Fruit fly (Drosophila melanogaster) whole organism, embryonic: ENCODE results near the gene CG13297.

Source experiments
- CG11085 ChIP-seq: fragments of 200-800 bp; sonication (Bioruptor generic); IDR thresholded peaks from 2 replicates; pipeline ENCODE4 v1.3.6; 2022; ENCODE audit warnings: missing biosample characterization, missing genetic modification characterization
- CG11093 ChIP-seq: fragments of 200-800 bp; sonication (Bioruptor generic); IDR thresholded peaks from 3 replicates; pipeline ENCODE4 v1.3.6; 2022; ENCODE audit warnings: missing biosample characterization, missing genetic modification characterization
- CG11723 ChIP-seq: fragments of 200-800 bp; sonication (Bioruptor generic); optimal IDR thresholded peaks from 2 replicates; lab custom pipeline; 2017; ENCODE audit warnings: missing biosample characterization, mild to moderate bottlenecking, missing genetic modification characterization
- CG1233 ChIP-seq: fragments of 200-800 bp; sonication (Bioruptor generic); optimal IDR thresholded peaks from 4 replicates; lab custom pipeline; 2018; ENCODE audit warnings: missing biosample characterization, mild to moderate bottlenecking, missing genetic modification characterization
- CG14014 ChIP-seq: fragments of 200-800 bp; sonication (Bioruptor generic); IDR thresholded peaks from 2 replicates; pipeline ENCODE4 v1.3.6; 2022; ENCODE audit warnings: missing biosample characterization, missing genetic modification characterization
- CG15269 ChIP-seq: fragments of 200-800 bp; sonication (Bioruptor generic); optimal IDR thresholded peaks from 2 replicates; lab custom pipeline; 2018; ENCODE audit warnings: missing biosample characterization, mild to moderate bottlenecking, missing genetic modification characterization, moderate library complexity
- CG16815 ChIP-seq: fragments of 200-800 bp; sonication (Bioruptor generic); optimal IDR thresholded peaks from 3 replicates; lab custom pipeline; 2017; ENCODE audit warnings: missing biosample characterization, mild to moderate bottlenecking, missing genetic modification characterization
- CG17328 ChIP-seq: fragments of 200-800 bp; sonication (Bioruptor generic); IDR thresholded peaks from 2 replicates; pipeline ENCODE4 v1.3.6; 2022; ENCODE audit warnings: missing biosample characterization, missing genetic modification characterization
- CG1792 ChIP-seq: fragments of 200-800 bp; sonication (Bioruptor generic); optimal IDR thresholded peaks from 2 replicates; lab custom pipeline; 2016; ENCODE audit warnings: missing biosample characterization, missing genetic modification characterization
- CG18011 ChIP-seq: fragments of 200-800 bp; sonication (Bioruptor generic); optimal IDR thresholded peaks from 2 replicates; lab custom pipeline; 2017; ENCODE audit warnings: missing biosample characterization, missing genetic modification characterization, mild to moderate bottlenecking, moderate library complexity, missing genotype
- CG1832 ChIP-seq: fragments of 200-800 bp; sonication (Bioruptor generic); optimal IDR thresholded peaks from 2 replicates; lab custom pipeline; 2017; ENCODE audit warnings: missing biosample characterization, mild to moderate bottlenecking, missing genetic modification characterization, inconsistent platforms
- CG2199 ChIP-seq: fragments of 200-800 bp; sonication (Bioruptor generic); IDR thresholded peaks from 3 replicates; pipeline ENCODE4 v1.3.6; 2022; ENCODE audit warnings: missing biosample characterization, missing genetic modification characterization
- CG30403 ChIP-seq: fragments of 200-800 bp; sonication (Bioruptor generic); optimal IDR thresholded peaks from 3 replicates; lab custom pipeline; 2016; ENCODE audit warnings: missing biosample characterization, missing genetic modification characterization
- CG7357 ChIP-seq: fragments of 200-800 bp; sonication (Bioruptor generic); IDR thresholded peaks from 3 replicates; pipeline ENCODE4 v1.3.6; 2022; ENCODE audit warnings: missing biosample characterization, missing genetic modification characterization
- CG7786 ChIP-seq: fragments of 200-800 bp; sonication (Bioruptor generic); optimal IDR thresholded peaks from 2 replicates; lab custom pipeline; 2016; ENCODE audit warnings: missing biosample characterization, missing genetic modification characterization
- CHES-1-like ChIP-seq: fragments of 200-800 bp; sonication (Bioruptor generic); optimal IDR thresholded peaks from 2 replicates; lab custom pipeline; 2016; ENCODE audit warnings: missing biosample characterization, missing genetic modification characterization
- CrebB ChIP-seq: fragments of 200-800 bp; sonication (Bioruptor generic); optimal IDR thresholded peaks from 3 replicates; lab custom pipeline; 2018; ENCODE audit warnings: missing biosample characterization, mild to moderate bottlenecking, missing genetic modification characterization
- Dbx ChIP-seq: fragments of 200-800 bp; sonication (Bioruptor generic); IDR thresholded peaks from 3 replicates; pipeline ENCODE4 v1.3.6; 2022; ENCODE audit warnings: missing biosample characterization, missing genetic modification characterization
- Elba2 ChIP-seq: fragments of 200-800 bp; sonication (Bioruptor generic); optimal IDR thresholded peaks from 3 replicates; lab custom pipeline; 2016; ENCODE audit warnings: missing biosample characterization, missing genetic modification characterization
- Ets97D ChIP-seq: fragments of 200-800 bp; sonication (Bioruptor generic); optimal IDR thresholded peaks from 3 replicates; lab custom pipeline; 2016; ENCODE audit warnings: missing biosample characterization, missing genetic modification characterization
- Hr3 ChIP-seq: fragments of 200-800 bp; sonication (Bioruptor generic); optimal IDR thresholded peaks from 3 replicates; lab custom pipeline; 2016; ENCODE audit warnings: missing biosample characterization, missing genetic modification characterization
- Mad ChIP-seq: fragments of 200-800 bp; sonication (Bioruptor generic); optimal IDR thresholded peaks from 2 replicates; lab custom pipeline; 2016; ENCODE audit warnings: missing biosample characterization, missing genetic modification characterization
- Myb ChIP-seq: fragments of 200-800 bp; sonication (Bioruptor generic); optimal IDR thresholded peaks from 2 replicates; lab custom pipeline; 2016; ENCODE audit warnings: missing biosample characterization, missing genetic modification characterization
- Sry-β ChIP-seq: fragments of 200-800 bp; sonication (Bioruptor generic); optimal IDR thresholded peaks from 2 replicates; lab custom pipeline; 2018; ENCODE audit warnings: missing biosample characterization, mild to moderate bottlenecking, missing genetic modification characterization, moderate library complexity
- Trl ChIP-seq, 3 experiments: fragments of >200 bp in 2 of 3; fragments of 200-800 bp in 1 of 3; sonication (Bioruptor generic) in 1 of 3; optimal IDR thresholded peaks; 2 replicates in 1 of 3; 3 replicates in 2 of 3; lab custom pipeline; 2016 to 2017; ENCODE audit warnings: missing biosample characterization in 1 of 3, missing genetic modification characterization in 1 of 3
- bigmax ChIP-seq: fragments of 200-800 bp; sonication (Bioruptor generic); optimal IDR thresholded peaks from 2 replicates; lab custom pipeline; 2018; ENCODE audit warnings: missing biosample characterization, mild to moderate bottlenecking, missing genetic modification characterization
- corto ChIP-seq: fragments of 200-800 bp; sonication (Bioruptor generic); optimal IDR thresholded peaks from 2 replicates; lab custom pipeline; 2016; ENCODE audit warnings: missing biosample characterization, mild to moderate bottlenecking, missing genetic modification characterization, moderate library complexity
- dpn ChIP-seq, 2 experiments: fragments of 200-800 bp; sonication (Bioruptor generic); optimal IDR thresholded peaks; 3 replicates each; lab custom pipeline; 2016; ENCODE audit warnings: missing biosample characterization in 2 of 2, missing genetic modification characterization in 2 of 2
- fd64A ChIP-seq: fragments of 200-800 bp; sonication (Bioruptor generic); optimal IDR thresholded peaks from 3 replicates; lab custom pipeline; 2018; ENCODE audit warnings: missing biosample characterization, mild to moderate bottlenecking, missing genetic modification characterization
- fru ChIP-seq: fragments of >200 bp; optimal IDR thresholded peaks from 2 replicates; lab custom pipeline; 2017
- gcm ChIP-seq: fragments of 200-800 bp; sonication (Bioruptor generic); optimal IDR thresholded peaks from 2 replicates; lab custom pipeline; 2019; ENCODE audit warnings: missing biosample characterization, mild to moderate bottlenecking, missing genetic modification characterization, moderate library complexity
- gfzf ChIP-seq: fragments of 200-800 bp; sonication (Bioruptor generic); optimal IDR thresholded peaks from 2 replicates; lab custom pipeline; 2016; ENCODE audit warnings: missing biosample characterization, mild to moderate bottlenecking, missing genetic modification characterization, moderate library complexity
- gro ChIP-seq: fragments of 200-800 bp; sonication (Bioruptor generic); optimal IDR thresholded peaks from 2 replicates; lab custom pipeline; 2016; ENCODE audit warnings: missing biosample characterization, missing genetic modification characterization
- hbn ChIP-seq: fragments of 200-800 bp; sonication (Bioruptor generic); IDR thresholded peaks from 2 replicates; pipeline ENCODE4 v1.3.6; 2022; ENCODE audit warnings: missing biosample characterization, missing genetic modification characterization; ENCODE audit not compliant: partially characterized antibody
- inv ChIP-seq: fragments of 200-800 bp; sonication (Bioruptor generic); IDR thresholded peaks from 2 replicates; pipeline ENCODE4 v1.3.6; 2022; ENCODE audit warnings: missing biosample characterization, missing genetic modification characterization; ENCODE audit not compliant: partially characterized antibody
- lbe ChIP-seq: fragments of 200-800 bp; sonication (Bioruptor generic); optimal IDR thresholded peaks from 2 replicates; lab custom pipeline; 2016; ENCODE audit warnings: missing biosample characterization, mild to moderate bottlenecking, missing genetic modification characterization
- nom ChIP-seq: fragments of 200-800 bp; sonication (Bioruptor generic); optimal IDR thresholded peaks from 2 replicates; lab custom pipeline; 2017; ENCODE audit warnings: missing biosample characterization, missing genetic modification characterization, mild to moderate bottlenecking, moderate library complexity, missing genetic modification reagents
- otp ChIP-seq: fragments of 200-800 bp; sonication (Bioruptor generic); IDR thresholded peaks from 3 replicates; pipeline ENCODE4, ENCODE4 v1.3.6; 2022; ENCODE audit warnings: missing biosample characterization, missing genetic modification characterization
- repo ChIP-seq: fragments of 200-800 bp; sonication (Bioruptor generic); optimal IDR thresholded peaks from 2 replicates; lab custom pipeline; 2016; ENCODE audit warnings: missing biosample characterization, missing genetic modification characterization
- sim ChIP-seq: fragments of 200-800 bp; sonication (Bioruptor generic); IDR thresholded peaks from 2 replicates; pipeline ENCODE4 v1.3.6; 2022; ENCODE audit warnings: missing biosample characterization, missing genetic modification characterization
- slbo ChIP-seq: fragments of 200-800 bp; sonication (Bioruptor generic); IDR thresholded peaks from 2 replicates; pipeline ENCODE4 v1.3.6; 2022; ENCODE audit warnings: missing biosample characterization, missing genetic modification characterization
- sna ChIP-seq: fragments of 200-800 bp; sonication (Bioruptor generic); IDR thresholded peaks from 2 replicates; pipeline ENCODE4 v1.3.6; 2022; ENCODE audit warnings: missing biosample characterization, missing genetic modification characterization; ENCODE audit not compliant: partially characterized antibody
- so ChIP-seq: fragments of 200-800 bp; sonication (Bioruptor generic); IDR thresholded peaks from 3 replicates; pipeline ENCODE4 v1.3.6; 2022; ENCODE audit warnings: missing biosample characterization, missing genetic modification characterization
- sqz ChIP-seq: fragments of 200-800 bp; sonication (Bioruptor generic); optimal IDR thresholded peaks from 3 replicates; lab custom pipeline; 2018; ENCODE audit warnings: missing biosample characterization, mild to moderate bottlenecking, missing genetic modification characterization
- sr ChIP-seq: fragments of 200-800 bp; sonication (Bioruptor generic); IDR thresholded peaks from 3 replicates; pipeline ENCODE4 v1.3.6; 2022; ENCODE audit warnings: missing biosample characterization, missing genetic modification characterization
- tgo ChIP-seq: fragments of 200-800 bp; sonication (Bioruptor generic); IDR thresholded peaks from 3 replicates; pipeline ENCODE4 v1.3.6; 2022; ENCODE audit warnings: missing biosample characterization, missing genetic modification characterization
- twi ChIP-seq: fragments of 200-800 bp; optimal IDR thresholded peaks from 2 replicates; lab custom pipeline; 2019; ENCODE audit warnings: missing biosample characterization, mild to moderate bottlenecking, missing genetic modification characterization, moderate library complexity
- vfl ChIP-seq: fragments of 200-800 bp; sonication (Bioruptor generic); optimal IDR thresholded peaks from 2 replicates; lab custom pipeline; 2016; ENCODE audit warnings: missing biosample characterization, missing genetic modification characterization
- vnd ChIP-seq: fragments of 200-800 bp; sonication (Bioruptor generic); IDR thresholded peaks from 3 replicates; pipeline ENCODE4 v1.3.6; 2022; ENCODE audit warnings: missing biosample characterization, missing genetic modification characterization; ENCODE audit not compliant: partially characterized antibody

Gene CG13297

dm6 chr3L:6124616-6125408 lies 32.4 kb downstream of the CG13297 start (continued):
- peak; percentile 83 for TF ChIP-seq CG11085 (GFP tag; lab: Robert Waterston, UW)
- no peak for TF ChIP-seq CG7786 (GFP tag; lab: Kevin White, UChicago)
- no peak for TF ChIP-seq nom (GFP tag; lab: Kevin White, UChicago)
- no peak for TF ChIP-seq lbe (GFP tag; lab: Kevin White, UChicago)
- no peak for TF ChIP-seq fd64A
- peak; percentile 76; the same call in 2 of the 3 replicates for TF ChIP-seq so (GFP tag; lab: Robert Waterston, UW)
- no peak for TF ChIP-seq inv (GFP tag; lab: Robert Waterston, UW)
- TF ChIP-seq otp (GFP tag; lab: Robert Waterston, UW): peak; percentile 92
- peak; percentile 88 for TF ChIP-seq CG7357 (GFP tag; lab: Robert Waterston, UW)
- TF ChIP-seq gro (GFP tag; lab: Kevin White, UChicago): no peak
- TF ChIP-seq hbn (GFP tag; lab: Robert Waterston, UW): no peak
- peak; percentile 75; the same call in 2 of the 3 replicates for TF ChIP-seq CG2199 (GFP tag; lab: Robert Waterston, UW)
- TF ChIP-seq CG11723: peak; percentile 40
- no peak for TF ChIP-seq vfl (GFP tag; lab: Kevin White, UChicago)
- TF ChIP-seq gfzf (GFP tag; lab: Kevin White, UChicago): peak; percentile 26
- TF ChIP-seq Sry-β: peak; percentile 62
- TF ChIP-seq slbo (GFP tag; lab: Robert Waterston, UW): peak; percentile 71
- TF ChIP-seq gcm: peak; percentile 54
- peak; percentile 82 for TF ChIP-seq sim
- peak; percentile 53 for TF ChIP-seq CG30403
- no peak for TF ChIP-seq fru (lab: Kevin White, UChicago)
- TF ChIP-seq Elba2 (GFP tag; lab: Kevin White, UChicago): peak; percentile 52
- TF ChIP-seq CG17328 (GFP tag; lab: Robert Waterston, UW): peak; percentile 89
- no peak for TF ChIP-seq twi (tag; lab: Kevin White, UChicago)
- TF ChIP-seq CG1832 (GFP tag; lab: Kevin White, UChicago): no peak
- no peak; the same call in 1 of the 2 replicates for TF ChIP-seq sna (GFP tag; lab: Robert Waterston, UW)
- no peak for TF ChIP-seq Trl (optimal IDR thresholded peaks at IDR 0.05; lab: Kevin White, UChicago)
- TF ChIP-seq Trl (GFP tag; optimal IDR thresholded peaks at IDR 0.05; lab: Kevin White, UChicago): peak; percentile 71
- TF ChIP-seq CG16815 (GFP tag; lab: Kevin White, UChicago): peak; percentile 17
- TF ChIP-seq vnd (GFP tag; lab: Robert Waterston, UW): no peak
- TF ChIP-seq Mad (GFP tag; lab: Kevin White, UChicago): peak; percentile 27
- peak; percentile 33 for TF ChIP-seq CHES-1-like
- peak; percentile 93 for TF ChIP-seq sr (GFP tag; lab: Robert Waterston, UW)
- TF ChIP-seq tgo: peak; percentile 75
- TF ChIP-seq bigmax (GFP tag; lab: Kevin White, UChicago): peak; percentile 68
- TF ChIP-seq Hr3 (GFP tag; lab: Kevin White, UChicago): no peak
- TF ChIP-seq CG1233: peak; percentile 89
- TF ChIP-seq dpn (GFP tag; optimal IDR thresholded peaks at IDR 0.05; lab: Kevin White, UChicago): peak; percentile 38 to 91
- TF ChIP-seq CG1792 (GFP tag; lab: Kevin White, UChicago): peak; percentile 56
- TF ChIP-seq CG11093 (GFP tag; lab: Robert Waterston, UW): no peak; the same call in 2 of the 3 replicates
- peak; percentile 64 for TF ChIP-seq repo (GFP tag; lab: Kevin White, UChicago)
- peak; percentile 65 for TF ChIP-seq CrebB (tag; lab: Kevin White, UChicago)
- TF ChIP-seq CG14014: peak; percentile 70; the same call in 1 of the 2 replicates
- TF ChIP-seq corto (GFP tag; lab: Kevin White, UChicago): no peak
- peak; percentile 74 for TF ChIP-seq sqz (GFP tag; lab: Kevin White, UChicago)
- TF ChIP-seq Ets97D: peak; percentile 99
- TF ChIP-seq CG18011 (GFP tag; lab: Kevin White, UChicago): no peak
- peak; percentile 83 for TF ChIP-seq Dbx (GFP tag; lab: Robert Waterston, UW)
- TF ChIP-seq Myb (GFP tag; lab: Kevin White, UChicago): peak; percentile 26
- TF ChIP-seq CG15269 (tag; lab: Kevin White, UChicago): peak; percentile 63
